Worm (Caenorhabditis elegans): ENCODE measurements around the gene cyn-9.

The cyn-9 gene

DNA sequence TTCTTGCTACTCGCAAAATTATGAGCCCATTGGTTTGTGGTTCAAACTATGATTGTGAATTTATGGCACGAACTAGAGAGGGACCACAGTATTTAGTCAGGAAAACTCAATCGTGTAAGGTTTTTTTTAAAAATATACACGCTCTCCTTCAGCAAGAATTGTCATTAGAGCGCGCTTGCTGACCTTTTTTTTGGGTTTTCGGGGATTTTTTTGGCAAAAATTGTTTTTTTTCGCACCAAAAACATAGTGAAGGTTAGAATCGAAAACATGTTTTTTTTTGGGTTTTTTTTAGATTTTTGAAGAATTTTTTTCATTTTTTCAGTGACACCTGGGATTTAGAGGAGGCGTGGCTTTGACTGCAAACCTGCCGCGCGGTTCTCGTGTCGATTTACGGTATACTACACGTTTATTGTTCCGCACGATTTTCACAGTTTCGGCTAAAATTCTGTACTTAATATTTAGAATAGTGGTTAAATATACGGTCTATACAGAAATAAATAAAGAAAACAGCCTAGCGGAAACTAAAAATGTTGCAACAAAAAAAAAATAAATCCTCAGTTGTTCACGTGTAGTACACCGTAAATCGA is 16.7 kb upstream of the cyn-9 start:
- no peak for TF ChIP-seq F57C9.4 (tag; optimal IDR thresholded peaks at IDR 0.05)
- peak; percentile 51; the same call in 1 of the 2 replicates for TF ChIP-seq mcd-1 (GFP tag; IDR thresholded peaks at IDR 0.05)

DNA sequence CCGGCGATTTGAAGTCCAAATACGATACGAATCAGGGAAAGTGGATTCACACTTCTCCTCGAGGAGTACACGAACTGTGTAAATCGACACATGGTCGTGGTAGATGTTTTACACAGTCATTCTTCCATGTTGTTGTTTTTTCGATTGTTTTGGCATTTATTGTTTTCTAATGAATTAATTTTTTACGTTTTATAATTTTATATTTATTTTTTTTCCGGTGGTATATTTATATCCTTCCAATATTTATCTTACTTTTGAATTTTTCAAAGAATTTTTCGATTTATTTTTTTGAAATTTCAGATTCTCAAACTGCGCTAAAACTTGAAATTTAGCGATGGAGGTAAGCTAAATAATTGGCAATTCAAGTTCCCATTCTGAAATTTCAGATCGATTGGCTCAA is 13.7 kb upstream of the cyn-9 start, which contains the start of gene nrde-1:
TSS of gene nrde-1 (plus strand) at position 301 of the 400 bp plus-strand sequence.
- TF ChIP-seq F23B12.7 (tag; optimal IDR thresholded peaks at IDR 0.05; ENCODE audit: insufficient read depth), result no peak
- no peak for TF ChIP-seq ceh-79 (tag; optimal IDR thresholded peaks at IDR 0.05)

DNA sequence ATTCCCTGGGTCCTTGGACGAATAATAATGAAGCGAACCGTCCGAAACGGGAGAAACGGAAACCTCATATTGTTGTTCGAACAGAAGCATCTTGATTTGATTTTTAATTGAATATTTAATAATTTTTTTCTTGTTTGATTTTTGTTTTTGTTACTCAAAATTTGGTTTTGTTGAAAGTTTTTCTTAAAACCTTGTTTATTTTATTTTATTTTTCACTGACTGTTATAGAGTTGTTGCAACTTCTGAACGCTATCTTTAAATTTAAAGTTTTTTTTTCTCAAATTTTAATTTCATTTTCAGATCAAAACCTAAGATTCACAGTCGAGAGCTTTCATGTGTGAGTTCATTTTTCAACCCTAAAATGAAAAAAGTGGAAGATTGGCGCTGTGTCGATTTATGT is 9.6 kb upstream of the cyn-9 start, which contains the start of gene alkb-8:
TSS of gene alkb-8 (plus strand) at position 301 of the 400 bp plus-strand sequence.
- TF ChIP-seq D2030.7 (GFP tag; IDR thresholded peaks at IDR 0.05), result 0 out of 2 replicates have a peak, but pooled peaks have one; percentile 13
- no peak for TF ChIP-seq Y53G8AR.9 (GFP tag; conservative IDR thresholded peaks at IDR 0.05)

DNA sequence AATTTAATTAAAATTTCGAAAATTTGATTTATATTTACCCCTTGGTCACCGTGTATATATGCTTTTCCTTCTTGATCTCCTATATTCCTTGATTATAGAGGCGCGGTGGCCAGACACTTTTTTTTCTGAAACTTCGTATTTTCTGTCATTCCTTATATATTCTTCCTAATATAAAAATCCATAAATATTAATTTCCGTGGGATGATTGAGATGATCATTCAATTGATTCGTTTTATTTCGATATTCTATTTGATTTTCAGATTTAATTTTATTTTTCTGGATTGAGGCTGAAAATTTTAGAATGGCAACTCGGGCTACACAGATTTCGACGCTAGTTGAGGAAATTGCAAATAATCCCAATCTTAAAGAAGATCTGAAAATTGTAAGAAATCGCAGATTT is 7.1 kb upstream of the cyn-9 start, which contains the start of gene dph-1:
TSS of gene dph-1 (plus strand) at position 301 of the 400 bp plus-strand sequence.
- no peak for TF ChIP-seq akir-1 (GFP tag; optimal IDR thresholded peaks at IDR 0.05)
- no peak for TF ChIP-seq tbx-9 (tag; optimal IDR thresholded peaks at IDR 0.05; ENCODE audit: borderline replicate concordance)
- TF ChIP-seq nhr-80 (tag; optimal IDR thresholded peaks at IDR 0.05), result no peak
- TF ChIP-seq tlf-1 (GFP tag; optimal IDR thresholded peaks at IDR 0.05), result no peak
- no peak for TF ChIP-seq hmg-20 (GFP tag; IDR thresholded peaks at IDR 0.05)
- no peak for TF ChIP-seq ZK185.1 (tag; optimal IDR thresholded peaks at IDR 0.05; ENCODE audit: poor library complexity, severe bottlenecking)
- no peak for TF ChIP-seq ztf-18 (tag; optimal IDR thresholded peaks at IDR 0.05)
- no peak for TF ChIP-seq repo-1 (tag; optimal IDR thresholded peaks at IDR 0.05)

DNA sequence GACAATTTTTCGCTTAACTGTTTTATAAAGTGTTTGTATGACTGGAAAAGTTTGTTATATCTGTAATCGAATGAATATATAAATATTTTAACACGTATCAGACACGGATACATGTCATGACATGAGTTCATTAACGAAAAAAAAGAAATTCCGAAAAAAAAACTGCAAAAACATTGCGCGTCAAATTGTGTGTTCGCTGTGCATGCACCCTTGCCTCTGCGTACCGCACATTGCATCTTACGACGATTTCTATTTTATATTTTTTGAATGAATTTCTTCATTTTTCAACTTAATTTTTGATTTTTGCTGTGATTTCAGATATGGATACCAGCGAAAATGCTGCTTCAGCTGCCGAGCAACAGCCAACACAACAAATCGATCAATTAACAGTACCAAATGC is 5.5 kb upstream of the cyn-9 start, which contains the start of gene wdr-5.1:
TSS of gene wdr-5.1 (plus strand) at position 319 of the 400 bp plus-strand sequence.
- TF ChIP-seq let-607 (tag; optimal IDR thresholded peaks at IDR 0.05) (peak in 1 of 2 experiments; percentile 7), snpc-1.3 (tag; optimal IDR thresholded peaks at IDR 0.05; ENCODE audit: insufficient read depth) (no peak), cebp-2 (GFP tag; IDR thresholded peaks at IDR 0.05) (no peak), madf-3 (GFP tag; IDR thresholded peaks at IDR 0.05) (no peak), B0019.2 (GFP tag; conservative IDR thresholded peaks at IDR 0.05) (no peak), ceh-27 (GFP tag; optimal IDR thresholded peaks at IDR 0.05) (no peak), dpff-1 (tag; optimal IDR thresholded peaks at IDR 0.05) (no peak), egl-18 (GFP tag; IDR thresholded peaks at IDR 0.05) (no peak), ama-1 (optimal IDR thresholded peaks at IDR 0.05) (peak; percentile 45), ama-1 (GFP tag; optimal IDR thresholded peaks at IDR 0.05) (no peak), ccch-3 (GFP tag; optimal IDR thresholded peaks at IDR 0.05) (no peak), F33H1.4 (GFP tag; IDR thresholded peaks at IDR 0.05) (peak; percentile 15; the same call in 1 of the 2 replicates), snpc-3.4 (tag; optimal IDR thresholded peaks at IDR 0.05) (peak; percentile 26), repo-1 (tag; optimal IDR thresholded peaks at IDR 0.05) (no peak), lag-1 (GFP tag; IDR thresholded peaks at IDR 0.05) (no peak), ztf-26 (tag; optimal IDR thresholded peaks at IDR 0.05) (no peak), cebp-1 (GFP tag; IDR thresholded peaks at IDR 0.05) (no peak), cebp-1 (tag; optimal IDR thresholded peaks at IDR 0.05) (peak; percentile 50)
